Worm (Caenorhabditis elegans) whole organism, L1 larva: ENCODE measurements around the gene Y102A11A.2.

Experiments
- C16A3.4 ChIP-seq: fragments of 150-350 bp; optimal IDR thresholded peaks from 2 replicates; lab custom pipeline; 2014; ENCODE audit warnings: missing biosample characterization, missing genetic modification characterization
- C34B4.2 ChIP-seq: sonication (generic microtip); optimal IDR thresholded peaks from 2 replicates; lab custom pipeline; 2017; ENCODE audit warnings: mild to moderate bottlenecking, missing genetic modification characterization, missing compliant biosample characterization
- F16B12.6 ChIP-seq: fragments of 150-350 bp; optimal IDR thresholded peaks from 2 replicates; lab custom pipeline; 2014; ENCODE audit warnings: missing biosample characterization, missing genetic modification characterization
- aha-1 ChIP-seq: fragments of 150-350 bp; optimal IDR thresholded peaks from 2 replicates; lab custom pipeline; 2014; ENCODE audit warnings: missing biosample characterization, missing genetic modification characterization
- alr-1 ChIP-seq: fragments of 200-800 bp; sonication (Bioruptor generic); optimal IDR thresholded peaks from 2 replicates; lab custom pipeline; 2018; ENCODE audit warnings: borderline replicate concordance, mild to moderate bottlenecking, missing genetic modification characterization, missing compliant biosample characterization
- aly-2 ChIP-seq: fragments of 150-350 bp; optimal IDR thresholded peaks from 2 replicates; lab custom pipeline; 2014; ENCODE audit warnings: missing biosample characterization, missing genetic modification characterization
- blmp-1 ChIP-seq: fragments of 150-350 bp; optimal IDR thresholded peaks from 2 replicates; lab custom pipeline; 2014; ENCODE audit warnings: missing biosample characterization, missing genetic modification characterization
- ceh-63 ChIP-seq: fragments of 200-800 bp; sonication (Bioruptor generic); optimal IDR thresholded peaks from 2 replicates; lab custom pipeline; 2018; ENCODE audit warnings: mild to moderate bottlenecking, missing genetic modification characterization, missing compliant biosample characterization
- ceh-88 ChIP-seq: fragments of 200-800 bp; sonication (Bioruptor generic); IDR thresholded peaks from 2 replicates; pipeline ENCODE4 v1.3.6; 2022; ENCODE audit warnings: missing genetic modification characterization, missing compliant biosample characterization
- ces-1 ChIP-seq: fragments of 150-350 bp; optimal IDR thresholded peaks from 2 replicates; lab custom pipeline; 2014; ENCODE audit warnings: missing biosample characterization, missing genetic modification reagents, missing genetic modification characterization
- efl-1 ChIP-seq, 4 experiments: fragments of 150-350 bp; optimal IDR thresholded peaks in 3 of 4; peaks in 1 of 4; 1 replicate in 1 of 4; 2 replicates in 3 of 4; lab custom pipeline; 2014; ENCODE audit warnings: missing biosample characterization in 2 of 4, missing genetic modification characterization in 2 of 4, missing genetic modification reagents in 2 of 4
- efl-3 ChIP-seq: fragments of 200-800 bp; sonication (Bioruptor generic); optimal IDR thresholded peaks from 2 replicates; lab custom pipeline; 2018; ENCODE audit warnings: mild to moderate bottlenecking, missing genetic modification characterization, missing compliant biosample characterization
- egl-13 ChIP-seq: sonication (generic microtip); optimal IDR thresholded peaks from 2 replicates; lab custom pipeline; 2016; ENCODE audit warnings: missing genotype, missing genetic modification reagents, missing genetic modification characterization, missing compliant biosample characterization
- egl-27 ChIP-seq, 2 experiments: fragments of 150-350 bp in 1 of 2; sonication (generic microtip); optimal IDR thresholded peaks; 3 replicates each; lab custom pipeline; 2017 to 2018; ENCODE audit warnings: missing biosample characterization in 2 of 2, missing genetic modification characterization in 2 of 2, missing genetic modification reagents in 2 of 2
- elt-2 ChIP-seq: sonication (generic microtip); optimal IDR thresholded peaks from 2 replicates; lab custom pipeline; 2016; ENCODE audit warnings: missing genetic modification characterization, mild to moderate bottlenecking, inconsistent platforms, missing compliant biosample characterization, missing genetic modification reagents
- ets-5 ChIP-seq: fragments of 200-800 bp; sonication (Bioruptor generic); IDR thresholded peaks from 2 replicates; pipeline ENCODE4 v1.3.6; 2022; ENCODE audit warnings: missing genetic modification characterization, missing compliant biosample characterization
- fkh-4 ChIP-seq: sonication (generic microtip); optimal IDR thresholded peaks from 2 replicates; lab custom pipeline; 2016; ENCODE audit warnings: missing compliant biosample characterization, missing genetic modification characterization, borderline replicate concordance
- grh-1 ChIP-seq: fragments of 200-800 bp; sonication (Bioruptor generic); IDR thresholded peaks from 2 replicates; pipeline ENCODE4 v1.3.6; 2022; ENCODE audit warnings: missing genetic modification reagents, missing genetic modification characterization, missing compliant biosample characterization
- hlh-17 ChIP-seq: fragments of 200-800 bp; sonication (Bioruptor generic); optimal IDR thresholded peaks from 2 replicates; lab custom pipeline; 2018; ENCODE audit warnings: missing genetic modification characterization, mild to moderate bottlenecking, missing compliant biosample characterization, moderate library complexity, borderline replicate concordance
- lin-14 ChIP-seq: fragments of 200-800 bp; sonication (Bioruptor generic); optimal IDR thresholded peaks from 2 replicates; lab custom pipeline; 2018; ENCODE audit warnings: mild to moderate bottlenecking, missing genetic modification characterization, moderate library complexity, missing compliant biosample characterization
- lin-39 ChIP-seq: fragments of 150-350 bp; optimal IDR thresholded peaks from 2 replicates; lab custom pipeline; 2014; ENCODE audit warnings: missing biosample characterization, missing genetic modification reagents, missing genetic modification characterization
- mdl-1 ChIP-seq, 2 experiments: fragments of 150-350 bp; optimal IDR thresholded peaks; 2 replicates each; lab custom pipeline; 2014 to 2017; ENCODE audit warnings: missing biosample characterization in 2 of 2, missing genetic modification characterization in 2 of 2, inconsistent platforms in 1 of 2
- mef-2 ChIP-seq: fragments of 150-350 bp; optimal IDR thresholded peaks from 2 replicates; lab custom pipeline; 2014; ENCODE audit warnings: missing biosample characterization, missing genetic modification characterization
- mep-1 ChIP-seq: fragments of 150-350 bp; optimal IDR thresholded peaks from 2 replicates; lab custom pipeline; 2014; ENCODE audit warnings: missing biosample characterization, missing genetic modification characterization
- nhr-11 ChIP-seq: fragments of 150-350 bp; optimal IDR thresholded peaks from 2 replicates; lab custom pipeline; 2014; ENCODE audit warnings: missing biosample characterization, missing genetic modification characterization
- nhr-12 ChIP-seq: sonication (generic microtip); optimal IDR thresholded peaks from 2 replicates; lab custom pipeline; 2017; ENCODE audit warnings: missing biosample characterization, missing genetic modification characterization
- nhr-19 ChIP-seq: fragments of 200-800 bp; sonication (Bioruptor generic); conservative IDR thresholded peaks from 2 replicates; pipeline ENCODE4 v1.3.6; 2022; ENCODE audit warnings: missing genetic modification characterization, missing compliant biosample characterization
- nhr-47 ChIP-seq: sonication (generic microtip); optimal IDR thresholded peaks from 2 replicates; lab custom pipeline; 2016; ENCODE audit warnings: mild to moderate bottlenecking, missing genetic modification characterization, moderate library complexity, missing compliant biosample characterization
- nhr-71 ChIP-seq: sonication (generic microtip); optimal IDR thresholded peaks from 2 replicates; lab custom pipeline; 2016; ENCODE audit warnings: mild to moderate bottlenecking, missing genetic modification characterization, moderate library complexity, missing compliant biosample characterization
- nhr-77 ChIP-seq: fragments of 150-350 bp; optimal IDR thresholded peaks from 2 replicates; lab custom pipeline; 2014; ENCODE audit warnings: missing biosample characterization, missing genetic modification characterization
- nhr-84 ChIP-seq: sonication (generic microtip); optimal IDR thresholded peaks from 2 replicates; lab custom pipeline; 2017; ENCODE audit warnings: missing biosample characterization, missing genetic modification characterization
- nhr-85 ChIP-seq: sonication (generic microtip); peaks from one replicate; lab custom pipeline; 2016; ENCODE audit warnings: missing genetic modification characterization, inconsistent platforms, missing compliant biosample characterization
- pag-3 ChIP-seq: sonication (generic microtip); optimal IDR thresholded peaks from 2 replicates; lab custom pipeline; 2017; ENCODE audit warnings: missing genetic modification characterization, mild to moderate bottlenecking, missing compliant biosample characterization, antibody characterized with exemption, borderline replicate concordance; ENCODE audit not compliant: insufficient read depth
- pax-3 ChIP-seq: fragments of 200-800 bp; sonication (Bioruptor generic); optimal IDR thresholded peaks from 2 replicates; lab custom pipeline; 2018; ENCODE audit warnings: mild to moderate bottlenecking, missing genetic modification characterization, moderate library complexity, missing compliant biosample characterization
- pqm-1 ChIP-seq: sonication (generic microtip); optimal IDR thresholded peaks from 3 replicates; lab custom pipeline; 2017; ENCODE audit warnings: missing biosample characterization, missing genetic modification characterization
- sptf-1 ChIP-seq: fragments of 150-350 bp; optimal IDR thresholded peaks from 2 replicates; lab custom pipeline; 2014; ENCODE audit warnings: missing biosample characterization, missing genetic modification characterization
- sup-37 ChIP-seq: fragments of 200-800 bp; sonication (Bioruptor generic); optimal IDR thresholded peaks from 2 replicates; lab custom pipeline; 2018; ENCODE audit warnings: mild to moderate bottlenecking, missing genetic modification characterization, missing compliant biosample characterization
- tlp-1 ChIP-seq: fragments of 150-350 bp; optimal IDR thresholded peaks from 2 replicates; lab custom pipeline; 2014; ENCODE audit warnings: missing biosample characterization, missing genetic modification characterization
- unc-130 ChIP-seq: fragments of 150-350 bp; optimal IDR thresholded peaks from 2 replicates; lab custom pipeline; 2017; ENCODE audit warnings: missing biosample characterization, missing genetic modification characterization, inconsistent platforms
- unc-86 ChIP-seq: sonication (generic microtip); optimal IDR thresholded peaks from 2 replicates; lab custom pipeline; 2016; ENCODE audit warnings: missing genetic modification characterization, missing compliant biosample characterization
- unc-98 ChIP-seq: fragments of 200-800 bp; sonication (Bioruptor generic); IDR thresholded peaks from 2 replicates; pipeline ENCODE4 v1.3.6; 2022; ENCODE audit warnings: missing genetic modification characterization, missing compliant biosample characterization
- xbp-1 ChIP-seq: sonication (generic microtip); optimal IDR thresholded peaks from 2 replicates; lab custom pipeline; 2016; ENCODE audit warnings: missing genetic modification characterization, missing compliant biosample characterization
- zip-4 ChIP-seq: fragments of 200-800 bp; sonication (Bioruptor generic); optimal IDR thresholded peaks from 2 replicates; lab custom pipeline; 2018; ENCODE audit warnings: mild to moderate bottlenecking, missing genetic modification characterization, moderate library complexity, missing compliant biosample characterization
- ztf-11 ChIP-seq, 2 experiments: sonication (generic microtip); optimal IDR thresholded peaks; 2 replicates each; lab custom pipeline; 2016 to 2017; ENCODE audit warnings: missing genetic modification characterization in 2 of 2, missing biosample characterization in 1 of 2, missing compliant biosample characterization in 1 of 2
- ztf-4 ChIP-seq: fragments of 150-350 bp; optimal IDR thresholded peaks from 2 replicates; lab custom pipeline; 2014; ENCODE audit warnings: missing biosample characterization, missing genetic modification characterization

Y102A11A.2 gene

ce11 chrX:2040877-2041276 lies 14.4 kb downstream of the Y102A11A.2 start:
- TF ChIP-seq nhr-85 (tag; lab: Kevin White, UChicago) (peak; percentile 46), nhr-47 (tag; lab: Kevin White, UChicago) (no peak), blmp-1 (tag; lab: Kevin White, UChicago) (peak; percentile 84)

ce11 chrX:2041448-2042138 lies 15.2 kb downstream of the Y102A11A.2 start:
- TF ChIP-seq xbp-1 (tag; lab: Kevin White, UChicago) (no peak), efl-3 (GFP tag; lab: Kevin White, UChicago) (no peak), ces-1 (no peak), zip-4 (no peak), pag-3 (tag; lab: Kevin White, UChicago) (no peak), nhr-71 (no peak), mep-1 (tag; lab: Kevin White, UChicago) (peak; percentile 21), hlh-17 (GFP tag; lab: Kevin White, UChicago) (no peak), unc-86 (tag; lab: Kevin White, UChicago) (no peak), lin-14 (GFP tag; lab: Kevin White, UChicago) (peak; percentile 68), ets-5 (GFP tag; lab: Robert Waterston, UW) (no peak), alr-1 (tag; lab: Kevin White, UChicago) (no peak), nhr-84 (no peak), tlp-1 (tag; lab: Kevin White, UChicago) (no peak), egl-13 (tag; lab: Kevin White, UChicago) (no peak), nhr-11 (no peak), efl-1 (optimal IDR thresholded peaks at IDR 0.05; lab: Kevin White, UChicago) (no peak), efl-1 (GFP tag; optimal IDR thresholded peaks at IDR 0.05 in 1 of 2; lab: Kevin White, UChicago) (peak in 1 of 2 experiments; percentile 33), grh-1 (no peak), unc-130 (tag; lab: Kevin White, UChicago) (no peak), ceh-63 (GFP tag; lab: Kevin White, UChicago) (no peak), sup-37 (GFP tag; lab: Kevin White, UChicago) (no peak), elt-2 (no peak), aha-1 (tag; lab: Kevin White, UChicago) (no peak), F16B12.6 (tag; lab: Kevin White, UChicago) (no peak), sptf-1 (tag; lab: Kevin White, UChicago) (no peak), nhr-77 (tag; lab: Kevin White, UChicago) (no peak), mef-2 (tag; lab: Kevin White, UChicago) (no peak), nhr-85 (tag; lab: Kevin White, UChicago) (peak; percentile 70), pqm-1 (tag; lab: Kevin White, UChicago) (no peak), ceh-88 (no peak), mdl-1 (tag; optimal IDR thresholded peaks at IDR 0.05; lab: Kevin White, UChicago) (no peak), ztf-11 (tag; optimal IDR thresholded peaks at IDR 0.05; lab: Kevin White, UChicago) (no peak), fkh-4 (no peak), C16A3.4 (tag; lab: Kevin White, UChicago) (no peak), egl-27 (tag; optimal IDR thresholded peaks at IDR 0.05; lab: Kevin White, UChicago) (no peak), ztf-4 (no peak), lin-39 (tag; lab: Kevin White, UChicago) (peak; percentile 4), nhr-19 (GFP tag; lab: Robert Waterston, UW) (no peak), unc-98 (GFP tag; lab: Robert Waterston, UW) (no peak), pax-3 (no peak), aly-2 (no peak), nhr-12 (tag; lab: Kevin White, UChicago) (no peak), C34B4.2 (tag; lab: Kevin White, UChicago) (no peak)
